Fruit fly (Drosophila melanogaster): Measurements from ENCODE around the gene CG31988.

- TF ChIP-seq Sp1 (GFP tag; optimal IDR thresholded peaks at IDR 0.05) (no peak), HLH106 (tag; optimal IDR thresholded peaks at IDR 0.05) (no peak), usp (GFP tag; optimal IDR thresholded peaks at IDR 0.05) (no peak), lola (GFP tag; optimal IDR thresholded peaks at IDR 0.05) (no peak), Dfd (GFP tag; optimal IDR thresholded peaks at IDR 0.05) (no peak), foxo (GFP tag; optimal IDR thresholded peaks at IDR 0.05) (no peak), psq (GFP tag; optimal IDR thresholded peaks at IDR 0.05) (no peak), ey (GFP tag; optimal IDR thresholded peaks at IDR 0.05) (no peak), Dif (GFP tag; optimal IDR thresholded peaks at IDR 0.05; ENCODE audit: partially characterized antibody) (no peak), fru (GFP tag; optimal IDR thresholded peaks at IDR 0.05) (no peak), jim (GFP tag; optimal IDR thresholded peaks at IDR 0.05) (no peak), pan (optimal IDR thresholded peaks at IDR 0.05) (no peak)
Observed at dm6 chr2L:21246687-21247086, 44.1 kb upstream of the CG31988 start.

All from whole organism, wandering third instar larva.